Fruit fly (Drosophila melanogaster) whole organism, embryonic: Measurements from ENCODE around the gene CG10863.

Experiments used
- ATbp ChIP-seq: fragments of 200-800 bp; sonication (Bioruptor generic); optimal IDR thresholded peaks from 2 replicates; lab custom pipeline; 2017; ENCODE audit warnings: missing biosample characterization, mild to moderate bottlenecking, missing genetic modification characterization, missing genetic modification reagents
- CG10431 ChIP-seq: fragments of 200-800 bp; sonication (Bioruptor generic); optimal IDR thresholded peaks from 3 replicates; lab custom pipeline; 2018; ENCODE audit warnings: missing biosample characterization, mild to moderate bottlenecking, missing genetic modification characterization
- CG11247 ChIP-seq: fragments of 200-800 bp; sonication (Bioruptor generic); IDR thresholded peaks from 2 replicates; pipeline ENCODE4 v1.3.6; 2022; ENCODE audit warnings: missing biosample characterization, missing genetic modification characterization
- CG11695 ChIP-seq: fragments of 200-800 bp; sonication (Bioruptor generic); IDR thresholded peaks from 3 replicates; pipeline ENCODE4 v1.3.6; 2022; ENCODE audit warnings: missing biosample characterization, missing genetic modification characterization
- CG12391 ChIP-seq: fragments of 200-800 bp; sonication (Bioruptor generic); optimal IDR thresholded peaks from 3 replicates; lab custom pipeline; 2018; ENCODE audit warnings: missing biosample characterization, mild to moderate bottlenecking, missing genetic modification characterization, moderate library complexity
- CG12769 ChIP-seq: fragments of 200-800 bp; sonication (Bioruptor generic); optimal IDR thresholded peaks from 2 replicates; lab custom pipeline; 2019; ENCODE audit warnings: missing biosample characterization, mild to moderate bottlenecking, missing genetic modification characterization, moderate library complexity
- CG13287 ChIP-seq: fragments of 200-800 bp; sonication (Bioruptor generic); IDR thresholded peaks from 2 replicates; pipeline ENCODE4 v1.3.6; 2022; ENCODE audit warnings: missing biosample characterization, missing genetic modification characterization; ENCODE audit not compliant: partially characterized antibody
- CG13624 ChIP-seq: fragments of 200-800 bp; sonication (Bioruptor generic); optimal IDR thresholded peaks from 2 replicates; lab custom pipeline; 2016; ENCODE audit warnings: missing biosample characterization, missing genetic modification characterization
- CG14860 ChIP-seq: fragments of 200-800 bp; sonication (Bioruptor generic); IDR thresholded peaks from 3 replicates; pipeline ENCODE4 v1.3.6; 2022; ENCODE audit warnings: missing biosample characterization, missing genetic modification characterization; ENCODE audit not compliant: partially characterized antibody
- CG15514 ChIP-seq: fragments of 200-800 bp; sonication (Bioruptor generic); optimal IDR thresholded peaks from 3 replicates; lab custom pipeline; 2017; ENCODE audit warnings: missing biosample characterization, missing genetic modification characterization, mild to moderate bottlenecking, moderate library complexity, missing genetic modification reagents
- CG1647 ChIP-seq: fragments of 200-800 bp; sonication (Bioruptor generic); optimal IDR thresholded peaks from 3 replicates; lab custom pipeline; 2016; ENCODE audit warnings: missing biosample characterization, missing genetic modification characterization
- CG1832 ChIP-seq: fragments of 200-800 bp; sonication (Bioruptor generic); optimal IDR thresholded peaks from 2 replicates; lab custom pipeline; 2017; ENCODE audit warnings: missing biosample characterization, mild to moderate bottlenecking, missing genetic modification characterization, inconsistent platforms
- CG18599 ChIP-seq: fragments of 200-800 bp; sonication (Bioruptor generic); optimal IDR thresholded peaks from 3 replicates; lab custom pipeline; 2017; ENCODE audit warnings: missing biosample characterization, missing genetic modification characterization, mild to moderate bottlenecking, moderate library complexity, missing genetic modification reagents
- CG2199 ChIP-seq: fragments of 200-800 bp; sonication (Bioruptor generic); IDR thresholded peaks from 3 replicates; pipeline ENCODE4 v1.3.6; 2022; ENCODE audit warnings: missing biosample characterization, missing genetic modification characterization
- CG4282 ChIP-seq: fragments of 200-800 bp; sonication (Bioruptor generic); optimal IDR thresholded peaks from 2 replicates; lab custom pipeline; 2016; ENCODE audit warnings: missing biosample characterization, missing genetic modification characterization
- CG6254 ChIP-seq: fragments of 200-800 bp; sonication (Bioruptor generic); optimal IDR thresholded peaks from 3 replicates; lab custom pipeline; 2017; ENCODE audit warnings: mild to moderate bottlenecking, missing biosample characterization, missing genetic modification reagents, missing genetic modification characterization
- CG6689 ChIP-seq: fragments of 200-800 bp; sonication (Bioruptor generic); IDR thresholded peaks from 2 replicates; pipeline ENCODE4 v1.3.6; 2022; ENCODE audit warnings: missing biosample characterization, missing genetic modification characterization
- CG9215 ChIP-seq: fragments of 200-800 bp; sonication (Bioruptor generic); IDR thresholded peaks from 2 replicates; pipeline ENCODE4 v1.3.6; 2022; ENCODE audit warnings: missing biosample characterization, missing genetic modification characterization
- CG9437 ChIP-seq: fragments of 200-800 bp; sonication (Bioruptor generic); optimal IDR thresholded peaks from 2 replicates; lab custom pipeline; 2018; ENCODE audit warnings: missing biosample characterization, mild to moderate bottlenecking, missing genetic modification characterization
- CG9817 ChIP-seq: fragments of 200-800 bp; sonication (Bioruptor generic); optimal IDR thresholded peaks from 2 replicates; lab custom pipeline; 2018; ENCODE audit warnings: missing biosample characterization, mild to moderate bottlenecking, missing genetic modification characterization, moderate library complexity
- CrebB ChIP-seq: fragments of 200-800 bp; sonication (Bioruptor generic); optimal IDR thresholded peaks from 3 replicates; lab custom pipeline; 2018; ENCODE audit warnings: missing biosample characterization, mild to moderate bottlenecking, missing genetic modification characterization
- ERR ChIP-seq: fragments of 200-800 bp; sonication (Bioruptor generic); optimal IDR thresholded peaks from 2 replicates; lab custom pipeline; 2016; ENCODE audit warnings: missing biosample characterization, missing genetic modification characterization
- Gsc ChIP-seq: fragments of 200-800 bp; sonication (Bioruptor generic); IDR thresholded peaks from 2 replicates; pipeline ENCODE4 v1.3.6; 2022; ENCODE audit warnings: missing biosample characterization, missing genetic modification characterization
- HLH3B ChIP-seq: fragments of 200-800 bp; sonication (Bioruptor generic); IDR thresholded peaks from 2 replicates; pipeline ENCODE4 v1.3.6; 2022; ENCODE audit warnings: missing biosample characterization, missing genetic modification characterization
- Usf ChIP-seq: fragments of 200-800 bp; sonication (Bioruptor generic); optimal IDR thresholded peaks from 2 replicates; lab custom pipeline; 2017; ENCODE audit warnings: missing genotype, missing biosample characterization, missing genetic modification characterization
- Xrp1 ChIP-seq: fragments of 200-800 bp; sonication (Bioruptor generic); IDR thresholded peaks from 2 replicates; pipeline ENCODE4 v1.3.6; 2022; ENCODE audit warnings: missing biosample characterization, missing genetic modification characterization
- ab ChIP-seq: fragments of 200-800 bp; sonication (Bioruptor generic); optimal IDR thresholded peaks from 2 replicates; lab custom pipeline; 2016; ENCODE audit warnings: missing biosample characterization, missing genetic modification characterization
- abd-A ChIP-seq: fragments of 200-800 bp; sonication (Bioruptor generic); optimal IDR thresholded peaks from 3 replicates; lab custom pipeline; 2019; ENCODE audit warnings: missing biosample characterization, mild to moderate bottlenecking, missing genetic modification characterization, moderate library complexity
- ap ChIP-seq: fragments of 200-800 bp; sonication (Bioruptor generic); IDR thresholded peaks from 2 replicates; pipeline ENCODE4 v1.3.6; 2022; ENCODE audit warnings: missing biosample characterization, missing genetic modification characterization
- bcd ChIP-seq: fragments of 200-800 bp; sonication (Bioruptor generic); optimal IDR thresholded peaks from 2 replicates; lab custom pipeline; 2017; ENCODE audit warnings: missing biosample characterization, mild to moderate bottlenecking, missing genetic modification characterization
- caup ChIP-seq: fragments of 200-800 bp; sonication (Bioruptor generic); optimal IDR thresholded peaks from 3 replicates; lab custom pipeline; 2017; ENCODE audit warnings: missing biosample characterization, mild to moderate bottlenecking, missing genetic modification characterization, moderate library complexity; ENCODE audit not compliant: severe bottlenecking
- cg ChIP-seq: fragments of 200-800 bp; sonication (Bioruptor generic); optimal IDR thresholded peaks from 3 replicates; lab custom pipeline; 2019; ENCODE audit warnings: missing biosample characterization, mild to moderate bottlenecking, missing genetic modification characterization, moderate library complexity
- cwo ChIP-seq: fragments of 200-800 bp; sonication (Bioruptor generic); optimal IDR thresholded peaks from 3 replicates; lab custom pipeline; 2017; ENCODE audit warnings: missing biosample characterization, missing genetic modification characterization, mild to moderate bottlenecking, moderate library complexity, missing genetic modification reagents
- en ChIP-seq: fragments of 200-800 bp; sonication (Bioruptor generic); optimal IDR thresholded peaks from 2 replicates; lab custom pipeline; 2016; ENCODE audit warnings: missing biosample characterization, missing genetic modification characterization
- ewg ChIP-seq: fragments of 200-800 bp; sonication (Bioruptor generic); optimal IDR thresholded peaks from 3 replicates; lab custom pipeline; 2017; ENCODE audit warnings: mild to moderate bottlenecking, missing biosample characterization, missing genetic modification reagents, missing genetic modification characterization
- fd3F ChIP-seq: fragments of 200-800 bp; sonication (Bioruptor generic); optimal IDR thresholded peaks from 2 replicates; lab custom pipeline; 2018; ENCODE audit warnings: missing biosample characterization, mild to moderate bottlenecking, missing genetic modification characterization, moderate library complexity
- fd96Cb ChIP-seq: fragments of 200-800 bp; sonication (Bioruptor generic); optimal IDR thresholded peaks from 2 replicates; lab custom pipeline; 2018; ENCODE audit warnings: missing biosample characterization, mild to moderate bottlenecking, missing genetic modification characterization, moderate library complexity
- her ChIP-seq: fragments of 200-800 bp; sonication (Bioruptor generic); optimal IDR thresholded peaks from 2 replicates; lab custom pipeline; 2016; ENCODE audit warnings: missing biosample characterization, missing genetic modification characterization
- lmd ChIP-seq: fragments of 200-800 bp; sonication (Bioruptor generic); IDR thresholded peaks from 2 replicates; pipeline ENCODE4 v1.3.6; 2022; ENCODE audit warnings: missing biosample characterization, missing genetic modification characterization
- nerfin-1 ChIP-seq: fragments of 200-800 bp; sonication (Bioruptor generic); optimal IDR thresholded peaks from 3 replicates; lab custom pipeline; 2019; ENCODE audit warnings: missing biosample characterization, mild to moderate bottlenecking, missing genetic modification characterization, moderate library complexity
- peb ChIP-seq: fragments of 200-800 bp; sonication (Bioruptor generic); IDR thresholded peaks from 2 replicates; pipeline ENCODE4 v1.3.6; 2022; ENCODE audit warnings: missing biosample characterization, missing genetic modification characterization
- ranshi ChIP-seq: fragments of 200-800 bp; sonication (Bioruptor generic); IDR thresholded peaks from 2 replicates; pipeline ENCODE4 v1.3.6; 2022; ENCODE audit warnings: missing biosample characterization, missing genetic modification characterization
- row ChIP-seq: fragments of 200-800 bp; sonication (Bioruptor generic); IDR thresholded peaks from 3 replicates; pipeline ENCODE4 v1.3.6; 2022; ENCODE audit warnings: missing biosample characterization, missing genetic modification characterization
- sima ChIP-seq: fragments of 200-800 bp; sonication (Bioruptor generic); optimal IDR thresholded peaks from 2 replicates; lab custom pipeline; 2016; ENCODE audit warnings: missing biosample characterization, missing genetic modification characterization
- ssp ChIP-seq: fragments of 200-800 bp; sonication (Bioruptor generic); IDR thresholded peaks from 2 replicates; pipeline ENCODE4 v1.3.6; 2022; ENCODE audit warnings: missing biosample characterization, missing genetic modification characterization
- trh ChIP-seq: fragments of 200-800 bp; sonication (Bioruptor generic); optimal IDR thresholded peaks from 2 replicates; lab custom pipeline; 2016; ENCODE audit warnings: missing biosample characterization, missing genetic modification characterization
- unpg ChIP-seq: fragments of 200-800 bp; sonication (Bioruptor generic); optimal IDR thresholded peaks from 3 replicates; lab custom pipeline; 2018; ENCODE audit warnings: missing biosample characterization, mild to moderate bottlenecking, missing genetic modification characterization, moderate library complexity
- wdn ChIP-seq: fragments of 200-800 bp; sonication (Bioruptor generic); IDR thresholded peaks from 2 replicates; pipeline ENCODE4 v1.3.6; 2022; ENCODE audit warnings: missing biosample characterization, missing genetic modification characterization
- zfh2 ChIP-seq: fragments of 200-800 bp; sonication (Bioruptor generic); optimal IDR thresholded peaks from 2 replicates; lab custom pipeline; 2016; ENCODE audit warnings: missing biosample characterization, missing genetic modification characterization

CG10863 gene

DNA sequence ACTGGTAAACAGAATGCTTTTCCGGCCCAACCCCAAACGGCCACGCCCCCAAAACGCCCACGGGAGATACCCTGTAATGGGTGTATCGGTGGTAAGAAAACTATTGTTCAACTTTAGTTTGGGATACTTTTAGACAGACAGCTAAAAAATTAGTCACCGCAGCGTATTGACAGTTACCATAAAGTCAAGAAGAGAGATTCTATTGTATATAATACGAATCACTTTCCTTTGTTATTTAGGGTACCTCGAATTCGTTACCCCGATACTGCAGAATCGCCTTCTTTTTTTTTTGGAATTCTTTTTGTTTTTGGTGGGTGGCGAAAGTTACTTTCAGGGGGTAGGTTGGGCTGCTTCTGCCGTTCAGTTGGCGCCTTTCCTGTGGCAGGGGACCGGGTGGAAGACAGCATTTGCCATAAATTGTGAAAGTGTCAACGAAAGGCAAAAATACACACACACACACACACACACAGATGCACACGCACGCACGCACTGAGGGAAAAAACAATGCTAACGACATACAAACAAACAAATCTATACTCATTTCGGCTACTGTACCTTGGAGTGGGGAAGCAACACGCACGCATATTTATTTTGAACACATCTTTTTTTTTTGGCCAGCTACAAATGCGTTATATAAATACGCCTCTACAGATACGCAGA is 28.2 kb upstream of the CG10863 start (continued):
- TF ChIP-seq ap (GFP tag; lab: Robert Waterston, UW) (no peak), Xrp1 (GFP tag; lab: Robert Waterston, UW) (peak; percentile 52; the same call in 1 of the 2 replicates), bcd (GFP tag; lab: Kevin White, UChicago) (peak; percentile 39), CG14860 (GFP tag; lab: Robert Waterston, UW) (no peak), ranshi (GFP tag; lab: Robert Waterston, UW) (0 out of 2 replicates have a peak, but pooled peaks have one; percentile 29), fd3F (GFP tag; lab: Kevin White, UChicago) (peak; percentile 17), HLH3B (GFP tag; lab: Robert Waterston, UW) (peak; percentile 20; the same call in 1 of the 2 replicates), sima (GFP tag; lab: Kevin White, UChicago) (no peak), CG12391 (peak; percentile 39), CG12769 (tag; lab: Kevin White, UChicago) (peak; percentile 22), CG6689 (GFP tag; lab: Robert Waterston, UW) (peak; percentile 37; the same call in 1 of the 2 replicates), trh (GFP tag; lab: Kevin White, UChicago) (no peak), CG1647 (GFP tag; lab: Kevin White, UChicago) (no peak), CG10431 (no peak), CG9817 (tag; lab: Kevin White, UChicago) (no peak), caup (peak; percentile 9), nerfin-1 (tag; lab: Kevin White, UChicago) (no peak), fd96Cb (tag; lab: Kevin White, UChicago) (peak; percentile 19), unpg (GFP tag; lab: Kevin White, UChicago) (peak; percentile 26), cg (GFP tag; lab: Kevin White, UChicago) (peak; percentile 24), CG9215 (no peak; the same call in 1 of the 2 replicates), CG4282 (GFP tag; lab: Kevin White, UChicago) (no peak), CG15514 (GFP tag; lab: Kevin White, UChicago) (peak; percentile 23), ab (GFP tag; lab: Kevin White, UChicago) (no peak), en (GFP tag; lab: Kevin White, UChicago) (no peak), CG1832 (GFP tag; lab: Kevin White, UChicago) (no peak), CG18599 (GFP tag; lab: Kevin White, UChicago) (peak; percentile 77), CrebB (no peak), row (GFP tag; lab: Robert Waterston, UW) (peak; percentile 79), peb (GFP tag; lab: Robert Waterston, UW) (peak; percentile 24; the same call in 1 of the 2 replicates), wdn (GFP tag; lab: Robert Waterston, UW) (no peak), CG9437 (GFP tag; lab: Kevin White, UChicago) (peak; percentile 15), CG11247 (no peak), ATbp (GFP tag; lab: Kevin White, UChicago) (peak; percentile 24), CG11695 (GFP tag; lab: Robert Waterston, UW) (no peak), ssp (GFP tag; lab: Robert Waterston, UW) (no peak), abd-A (no peak), ERR (GFP tag; lab: Kevin White, UChicago) (no peak), her (GFP tag; lab: Kevin White, UChicago) (no peak), CG6254 (GFP tag; lab: Kevin White, UChicago) (no peak), cwo (GFP tag; lab: Kevin White, UChicago) (peak; percentile 45), zfh2 (GFP tag; lab: Kevin White, UChicago) (peak; percentile 8), CG2199 (GFP tag; lab: Robert Waterston, UW) (no peak), lmd (peak; percentile 44; the same call in 1 of the 2 replicates), CG13287 (no peak), Usf (no peak), ewg (peak; percentile 10), Gsc (GFP tag; lab: Robert Waterston, UW) (no peak), CG13624 (GFP tag; lab: Kevin White, UChicago) (no peak)
